Worm (Caenorhabditis elegans) whole organism, L2 larva: ENCODE results near the gene acl-6.
A peak's percentile ranks its signal among the peaks of the same experiment; 100 is the strongest.
"Not testable (repeated sequence)": the region's sequence is repeated elsewhere in the genome, so short reads cannot be mapped to it uniquely, and the experiment has no call there.

Source experiments
- C34F6.9 ChIP-seq: fragments of 150-350 bp; optimal IDR thresholded peaks from 2 replicates; lab custom pipeline; 2014; ENCODE audit warnings: missing biosample characterization, missing genetic modification characterization
- F13H6.1 ChIP-seq: sonication (generic microtip); optimal IDR thresholded peaks from 2 replicates; lab custom pipeline; 2016; ENCODE audit warnings: missing genetic modification characterization, missing compliant biosample characterization
- aly-2 ChIP-seq: fragments of 150-350 bp; optimal IDR thresholded peaks from 2 replicates; lab custom pipeline; 2014; ENCODE audit warnings: missing biosample characterization, missing genetic modification characterization
- egl-27 ChIP-seq: sonication (generic microtip); optimal IDR thresholded peaks from 3 replicates; lab custom pipeline; 2017; ENCODE audit warnings: missing biosample characterization, missing genetic modification reagents, missing genetic modification characterization
- elt-3 ChIP-seq: sonication (generic microtip); optimal IDR thresholded peaks from 2 replicates; lab custom pipeline; 2017; ENCODE audit warnings: missing biosample characterization, missing genetic modification characterization
- fos-1 ChIP-seq: fragments of 150-350 bp; optimal IDR thresholded peaks from 2 replicates; lab custom pipeline; 2014; ENCODE audit warnings: missing biosample characterization, missing genetic modification characterization
- gmeb-1 ChIP-seq: fragments of 150-350 bp; optimal IDR thresholded peaks from 2 replicates; lab custom pipeline; 2014; ENCODE audit warnings: missing biosample characterization, missing genetic modification characterization
- lin-13 ChIP-seq: fragments of 150-350 bp; optimal IDR thresholded peaks from 2 replicates; lab custom pipeline; 2014; ENCODE audit warnings: missing biosample characterization, missing genetic modification reagents, missing genetic modification characterization
- lin-39 ChIP-seq: fragments of 150-350 bp; optimal IDR thresholded peaks from 2 replicates; lab custom pipeline; 2014; ENCODE audit warnings: missing biosample characterization, missing genetic modification reagents, missing genetic modification characterization
- mab-5 ChIP-seq: fragments of 150-350 bp; optimal IDR thresholded peaks from 2 replicates; lab custom pipeline; 2014; ENCODE audit warnings: missing biosample characterization, missing genetic modification characterization
- mbf-1 ChIP-seq: sonication (generic microtip); optimal IDR thresholded peaks from 2 replicates; lab custom pipeline; 2017; ENCODE audit warnings: missing biosample characterization, missing genetic modification characterization
- mdl-1 ChIP-seq, 2 experiments: fragments of 150-350 bp in 1 of 2; sonication (generic microtip) in 1 of 2; optimal IDR thresholded peaks; 2 replicates each; lab custom pipeline; 2017; ENCODE audit warnings: missing biosample characterization in 2 of 2, missing genetic modification characterization in 2 of 2
- nhr-10 ChIP-seq: sonication (generic microtip); optimal IDR thresholded peaks from 2 replicates; lab custom pipeline; 2017; ENCODE audit warnings: missing biosample characterization, missing genetic modification characterization
- nhr-11 ChIP-seq: fragments of 150-350 bp; optimal IDR thresholded peaks from 2 replicates; lab custom pipeline; 2014; ENCODE audit warnings: missing biosample characterization, missing genetic modification characterization
- nhr-12 ChIP-seq: fragments of 150-350 bp; optimal IDR thresholded peaks from 2 replicates; lab custom pipeline; 2014; ENCODE audit warnings: missing biosample characterization, missing genetic modification characterization
- nhr-129 ChIP-seq: fragments of 150-350 bp; optimal IDR thresholded peaks from 2 replicates; lab custom pipeline; 2014; ENCODE audit warnings: missing biosample characterization, missing genetic modification characterization
- nhr-21 ChIP-seq: fragments of 150-350 bp; optimal IDR thresholded peaks from 2 replicates; lab custom pipeline; 2014; ENCODE audit warnings: missing biosample characterization, missing genetic modification characterization
- nhr-23 ChIP-seq: fragments of 150-350 bp; optimal IDR thresholded peaks from 2 replicates; lab custom pipeline; 2014; ENCODE audit warnings: missing biosample characterization, missing genetic modification reagents, missing genetic modification characterization
- sma-3 ChIP-seq: sonication (generic microtip); optimal IDR thresholded peaks from 2 replicates; lab custom pipeline; 2016; ENCODE audit warnings: missing genetic modification reagents, missing genetic modification characterization, missing compliant biosample characterization
- sma-9 ChIP-seq, 2 experiments: fragments of 150-350 bp in 1 of 2; sonication (generic microtip) in 1 of 2; optimal IDR thresholded peaks; 2 replicates each; lab custom pipeline; 2014 to 2016; ENCODE audit warnings: missing genetic modification characterization in 2 of 2, mild to moderate bottlenecking in 1 of 2, missing biosample characterization in 1 of 2, missing compliant biosample characterization in 1 of 2, missing genetic modification reagents in 1 of 2, moderate library complexity in 1 of 2
- unc-39 ChIP-seq: fragments of 150-350 bp; optimal IDR thresholded peaks from 2 replicates; lab custom pipeline; 2014; ENCODE audit warnings: missing biosample characterization, missing genetic modification characterization
- unc-55 ChIP-seq: fragments of 150-350 bp; sonication (generic microtip); optimal IDR thresholded peaks from 3 replicates; lab custom pipeline; 2014; ENCODE audit warnings: missing biosample characterization, missing genetic modification reagents, missing genetic modification characterization
- unc-62 ChIP-seq: fragments of 150-350 bp; optimal IDR thresholded peaks from 2 replicates; lab custom pipeline; 2014; ENCODE audit warnings: missing biosample characterization, missing genetic modification reagents, missing genetic modification characterization
- zag-1 ChIP-seq: fragments of 150-350 bp; optimal IDR thresholded peaks from 2 replicates; lab custom pipeline; 2014; ENCODE audit warnings: missing biosample characterization, missing genetic modification characterization
- ztf-1 ChIP-seq: fragments of 200-800 bp; sonication (Bioruptor generic); conservative IDR thresholded peaks from 2 replicates; pipeline ENCODE4 v1.3.6; 2022; ENCODE audit warnings: missing genetic modification characterization, missing compliant biosample characterization
- ztf-4 ChIP-seq: fragments of 150-350 bp; optimal IDR thresholded peaks from 2 replicates; lab custom pipeline; 2014; ENCODE audit warnings: missing biosample characterization, missing genetic modification characterization

Gene acl-6

ce11 chrV:5459806-5460205, 26.6 kb downstream of the acl-6 start, which contains the start of gene ZC317.2:
Gene ZC317.2 (plus strand): TSS chrV:5460106.
- TF ChIP-seq nhr-21 (tag; lab: Kevin White, UChicago) (no peak), nhr-12 (tag; lab: Kevin White, UChicago) (no peak), mdl-1 (tag; optimal IDR thresholded peaks at IDR 0.05; lab: Kevin White, UChicago) (no peak), unc-39 (tag; lab: Kevin White, UChicago) (no peak), C34F6.9 (tag; lab: Kevin White, UChicago) (no peak), nhr-129 (tag; lab: Kevin White, UChicago) (no peak), unc-62 (no peak), aly-2 (tag; lab: Kevin White, UChicago) (no peak)

- TF ChIP-seq mdl-1 (tag; optimal IDR thresholded peaks at IDR 0.05; lab: Kevin White, UChicago) (no peak), egl-27 (tag; lab: Kevin White, UChicago) (no peak), fos-1 (tag; lab: Kevin White, UChicago) (no peak), nhr-129 (tag; lab: Kevin White, UChicago) (no peak)
These were observed 29.7 kb downstream of the acl-6 start, which contains the start of gene srg-67 for ce11 chrV:5462894-5463293. Gene srg-67 (minus strand): TSS chrV:5462994.

- no peak for TF ChIP-seq nhr-23 (tag; lab: Kevin White, UChicago)
- no peak for TF ChIP-seq nhr-21 (tag; lab: Kevin White, UChicago)
These were observed 32.1 kb downstream of the acl-6 start, which contains the start of gene srg-68 for ce11 chrV:5465335-5465734. Gene srg-68 (minus strand): TSS chrV:5465435.

ce11 chrV:5468489-5468888, 35.3 kb downstream of the acl-6 start, which contains the start of gene ZC317.6:
Gene ZC317.6 (minus strand): TSS chrV:5468589.
- not testable (repeated sequence) for TF ChIP-seq nhr-21, mbf-1, elt-3 (tag; lab: Kevin White, UChicago)
- TF ChIP-seq, all 48 proteins: peak for 0; not testable (repeated sequence) for 48

- not testable (repeated sequence) for TF ChIP-seq lin-13 (GFP tag; lab: Kevin White, UChicago); nhr-12 (tag; lab: Kevin White, UChicago); egl-27 (tag; lab: Kevin White, UChicago)
These were observed 37.7 kb downstream of the acl-6 start, which contains the start of gene ZC317.7 for ce11 chrV:5470930-5471329. Gene ZC317.7 (minus strand): TSS chrV:5471030.

- TF ChIP-seq sma-3 (GFP tag; lab: Kevin White, UChicago), result no peak
- no peak for TF ChIP-seq nhr-10 (tag; lab: Kevin White, UChicago)
- peak; percentile 20 for TF ChIP-seq unc-55 (GFP tag; lab: Kevin White, UChicago)
- no peak for TF ChIP-seq C34F6.9 (tag; lab: Kevin White, UChicago)
- TF ChIP-seq lin-39 (tag; lab: Kevin White, UChicago), result no peak
These were observed 44.5 kb downstream of the acl-6 start for ce11 chrV:5477719-5478118.

- TF ChIP-seq nhr-21 (tag; lab: Kevin White, UChicago), result no peak
- no peak for TF ChIP-seq ztf-1 (GFP tag; lab: Robert Waterston, UW)
- no peak for TF ChIP-seq aly-2 (tag; lab: Kevin White, UChicago)
- TF ChIP-seq mab-5 (tag; lab: Kevin White, UChicago), result no peak
- no peak for TF ChIP-seq F13H6.1 (tag; lab: Kevin White, UChicago)
- TF ChIP-seq nhr-11 (tag; lab: Kevin White, UChicago), result no peak
- TF ChIP-seq zag-1 (tag; lab: Kevin White, UChicago), result no peak
- no peak for TF ChIP-seq ztf-4 (tag; lab: Kevin White, UChicago)
- no peak for TF ChIP-seq lin-13 (GFP tag; lab: Kevin White, UChicago)
- no peak for TF ChIP-seq lin-39 (tag; lab: Kevin White, UChicago)
- TF ChIP-seq gmeb-1 (tag; lab: Kevin White, UChicago), result no peak
These were observed 49.1 kb downstream of the acl-6 start, which contains the start of gene srg-66 for ce11 chrV:5482315-5482714. Gene srg-66 (minus strand): TSS chrV:5482415.

- no peak for TF ChIP-seq F13H6.1 (tag; lab: Kevin White, UChicago)
- TF ChIP-seq sma-9 (GFP tag; optimal IDR thresholded peaks at IDR 0.05; lab: Kevin White, UChicago), result no peak
- no peak for TF ChIP-seq sma-9 (tag; optimal IDR thresholded peaks at IDR 0.05; lab: Kevin White, UChicago)
- no peak for TF ChIP-seq nhr-21 (tag; lab: Kevin White, UChicago)
- TF ChIP-seq, all 48 proteins: peak for 0
These were observed 51.7 kb downstream of the acl-6 start, which contains the start of gene srg-65 for ce11 chrV:5484866-5485265. Gene srg-65 (minus strand): TSS chrV:5484966.
